Worm (Caenorhabditis elegans): ENCODE results near the gene Y71H2AM.25.
A peak's percentile ranks its signal among the peaks of the same experiment; 100 is the strongest.

Y71H2AM.25 gene

ce11 chrIII:2801800-2802515, at the start of gene Y71H2AM.25, which contains the start of gene twk-45:
Gene Y71H2AM.25, plus strand, starts transcription at chrIII:2802465.
Gene twk-45, minus strand, starts transcription at chrIII:2801900.
- TF ChIP-seq flt-1 (GFP tag; IDR thresholded peaks at IDR 0.05): no peak
- TF ChIP-seq B0310.2 (tag; optimal IDR thresholded peaks at IDR 0.05): no peak
- TF ChIP-seq aly-1 (tag; optimal IDR thresholded peaks at IDR 0.05): no peak

DNA sequence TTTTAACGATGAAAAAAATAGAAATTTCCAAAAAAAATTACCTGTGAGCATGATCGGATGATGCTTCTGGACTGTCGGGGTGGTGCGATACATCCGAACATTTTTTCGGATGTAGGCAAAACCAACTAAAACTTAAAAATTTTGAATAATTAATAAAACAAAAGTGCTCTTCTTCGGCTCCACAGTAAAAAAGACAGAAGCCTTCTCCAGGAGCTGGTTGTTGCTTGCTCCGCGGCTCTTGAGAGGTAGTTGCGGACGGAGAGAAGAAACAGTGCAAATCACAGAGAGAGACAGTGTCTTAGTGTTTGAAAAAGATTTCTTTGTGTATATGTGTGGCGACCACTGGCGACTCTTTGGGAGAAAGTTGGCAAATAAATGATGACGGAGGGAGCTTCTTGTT, 46.0 kb upstream of the Y71H2AM.25 start, which contains the start of gene gldi-9:
TSS of gene gldi-9 (minus strand) at position 101 of the 400 bp plus-strand sequence.
- TF ChIP-seq scrt-1 (GFP tag; IDR thresholded peaks at IDR 0.05) (no peak), ceh-36 (tag; optimal IDR thresholded peaks at IDR 0.05) (no peak), ama-1 (optimal IDR thresholded peaks at IDR 0.05) (no peak), hmbx-1 (tag; optimal IDR thresholded peaks at IDR 0.05) (no peak), B0310.2 (tag; optimal IDR thresholded peaks at IDR 0.05) (no peak), F13C5.2 (tag; optimal IDR thresholded peaks at IDR 0.05) (no peak), tbx-37 (GFP tag; conservative IDR thresholded peaks at IDR 0.05) (no peak), ets-7 (tag; optimal IDR thresholded peaks at IDR 0.05) (no peak), pes-1 (GFP tag; IDR thresholded peaks at IDR 0.05) (no peak), tbx-11 (GFP tag; IDR thresholded peaks at IDR 0.05) (no peak), sea-1 (GFP tag; conservative IDR thresholded peaks at IDR 0.05) (no peak), aly-1 (tag; optimal IDR thresholded peaks at IDR 0.05) (no peak), hnd-1 (tag; optimal IDR thresholded peaks at IDR 0.05) (no peak), ceh-13 (GFP tag; optimal IDR thresholded peaks at IDR 0.05) (no peak), flt-1 (GFP tag; IDR thresholded peaks at IDR 0.05) (no peak), tra-4 (tag; optimal IDR thresholded peaks at IDR 0.05) (no peak), hmg-4 (GFP tag; optimal IDR thresholded peaks at IDR 0.05) (no peak)

ce11 chrIII:2757478-2757877, 44.8 kb upstream of the Y71H2AM.25 start:
- TF ChIP-seq ceh-36 (tag; optimal IDR thresholded peaks at IDR 0.05) (peak; percentile 91), hnd-1 (tag; optimal IDR thresholded peaks at IDR 0.05) (no peak)

DNA sequence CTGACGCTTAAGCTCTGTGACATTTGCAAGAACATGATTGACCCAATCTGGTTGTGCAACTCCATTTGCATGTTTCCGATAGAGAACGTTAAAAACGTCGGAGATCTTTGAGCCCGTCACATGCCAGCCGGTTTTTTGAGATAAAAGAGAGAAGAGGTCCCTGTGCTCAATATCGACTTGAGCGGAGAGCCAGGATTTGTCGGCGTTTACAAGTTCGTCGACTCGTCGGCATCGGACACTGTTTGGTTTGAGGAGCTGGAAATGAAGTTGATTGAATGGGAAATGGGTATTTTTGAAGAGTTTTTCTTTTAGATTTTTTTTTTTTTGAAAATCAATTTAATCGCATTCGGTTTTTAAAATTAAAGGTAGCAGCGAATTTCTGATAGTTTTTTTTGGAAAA, 44.2 kb upstream of the Y71H2AM.25 start:
- TF ChIP-seq ets-7 (tag; optimal IDR thresholded peaks at IDR 0.05) (no peak), B0310.2 (tag; optimal IDR thresholded peaks at IDR 0.05) (no peak), aly-1 (tag; optimal IDR thresholded peaks at IDR 0.05) (no peak), ceh-13 (GFP tag; optimal IDR thresholded peaks at IDR 0.05) (no peak), hmbx-1 (tag; optimal IDR thresholded peaks at IDR 0.05) (no peak), scrt-1 (GFP tag; IDR thresholded peaks at IDR 0.05) (no peak)

ce11 chrIII:2759308-2759707, 43.0 kb upstream of the Y71H2AM.25 start:
- no peak for TF ChIP-seq sea-1 (GFP tag; conservative IDR thresholded peaks at IDR 0.05)
- no peak for TF ChIP-seq hmg-4 (GFP tag; optimal IDR thresholded peaks at IDR 0.05)
- TF ChIP-seq ceh-13 (GFP tag; optimal IDR thresholded peaks at IDR 0.05): no peak
- TF ChIP-seq tbx-11 (GFP tag; IDR thresholded peaks at IDR 0.05): no peak
- TF ChIP-seq B0310.2 (tag; optimal IDR thresholded peaks at IDR 0.05): no peak
- no peak for TF ChIP-seq ceh-36 (tag; optimal IDR thresholded peaks at IDR 0.05)
- TF ChIP-seq flt-1 (GFP tag; IDR thresholded peaks at IDR 0.05): no peak

DNA sequence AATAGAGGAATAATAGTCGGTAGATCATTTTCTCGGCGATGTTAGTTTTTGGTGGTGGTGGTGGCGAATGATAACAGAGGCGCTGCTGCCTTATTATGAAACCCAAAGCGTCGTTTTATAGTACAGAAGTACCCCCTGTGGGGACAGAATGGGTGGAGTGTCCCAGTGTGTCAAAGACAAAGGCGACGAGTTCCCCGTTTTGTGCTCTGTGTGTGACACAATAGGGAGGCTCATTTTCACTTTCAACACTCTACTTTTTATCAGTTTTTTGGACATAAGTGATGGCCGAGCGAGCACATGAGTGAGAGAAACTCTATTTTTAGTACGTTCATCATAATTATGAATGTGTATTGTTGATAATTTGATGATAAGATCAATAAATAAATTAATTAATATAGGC, 41.5 kb upstream of the Y71H2AM.25 start, which contains the start of gene pho-9:
TSS of gene pho-9 (minus strand) at position 91 of the 400 bp plus-strand sequence.
- TF ChIP-seq tbx-11 (GFP tag; IDR thresholded peaks at IDR 0.05) (no peak), tbx-37 (GFP tag; conservative IDR thresholded peaks at IDR 0.05) (no peak), hmg-4 (GFP tag; optimal IDR thresholded peaks at IDR 0.05) (no peak), aly-1 (tag; optimal IDR thresholded peaks at IDR 0.05) (no peak), tra-4 (tag; optimal IDR thresholded peaks at IDR 0.05) (no peak), sea-1 (GFP tag; conservative IDR thresholded peaks at IDR 0.05) (no peak), B0310.2 (tag; optimal IDR thresholded peaks at IDR 0.05) (no peak), hmbx-1 (tag; optimal IDR thresholded peaks at IDR 0.05) (no peak), ceh-36 (tag; optimal IDR thresholded peaks at IDR 0.05) (no peak)

DNA sequence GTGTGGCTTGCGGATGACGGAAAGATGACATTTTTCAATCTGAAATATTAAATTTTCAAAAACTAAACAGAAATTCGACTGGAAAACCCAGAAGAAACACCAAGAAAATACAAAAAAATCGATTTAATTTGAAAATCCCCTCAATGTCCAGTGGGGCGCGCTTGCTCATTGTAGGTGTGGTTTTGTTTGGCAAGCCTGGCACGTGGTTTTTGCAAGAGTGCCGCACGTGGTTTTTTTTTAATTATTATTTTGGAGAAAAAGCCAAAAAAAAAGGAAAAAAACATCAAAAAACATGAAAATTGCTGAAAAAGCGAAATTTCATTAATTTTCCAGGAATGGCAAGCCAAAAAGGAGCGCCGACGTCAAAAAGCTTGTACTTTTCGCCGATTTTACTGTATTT, 33.6 kb upstream of the Y71H2AM.25 start, which contains the start of gene swsn-3:
TSS of gene swsn-3 (minus strand) at position 45 of the 400 bp plus-strand sequence.
- TF ChIP-seq F13C5.2 (tag; optimal IDR thresholded peaks at IDR 0.05): peak; percentile 96
- TF ChIP-seq tra-4 (tag; optimal IDR thresholded peaks at IDR 0.05): peak; percentile 55
- TF ChIP-seq B0310.2 (tag; optimal IDR thresholded peaks at IDR 0.05): peak; percentile 61
- peak; percentile 80 for TF ChIP-seq aly-1 (tag; optimal IDR thresholded peaks at IDR 0.05)
- peak; percentile 75 for TF ChIP-seq ceh-36 (tag; optimal IDR thresholded peaks at IDR 0.05)
- peak; percentile 70 for TF ChIP-seq ceh-13 (GFP tag; optimal IDR thresholded peaks at IDR 0.05)
- peak; percentile 86 for TF ChIP-seq sea-1 (GFP tag; conservative IDR thresholded peaks at IDR 0.05)
- TF ChIP-seq flt-1 (GFP tag; IDR thresholded peaks at IDR 0.05): peak; percentile 73; the same call in 1 of the 2 replicates
- TF ChIP-seq hmg-4 (GFP tag; optimal IDR thresholded peaks at IDR 0.05): peak; percentile 79
- TF ChIP-seq hmbx-1 (tag; optimal IDR thresholded peaks at IDR 0.05): peak; percentile 44
- TF ChIP-seq ets-7 (tag; optimal IDR thresholded peaks at IDR 0.05): peak; percentile 58
- peak; percentile 81 for TF ChIP-seq tbx-11 (GFP tag; IDR thresholded peaks at IDR 0.05)
- TF ChIP-seq ama-1 (optimal IDR thresholded peaks at IDR 0.05): no peak
- peak; percentile 84 for TF ChIP-seq scrt-1 (GFP tag; IDR thresholded peaks at IDR 0.05)
- peak; percentile 79 for TF ChIP-seq tbx-37 (GFP tag; conservative IDR thresholded peaks at IDR 0.05)
- TF ChIP-seq hnd-1 (tag; optimal IDR thresholded peaks at IDR 0.05): peak; percentile 68
- peak; percentile 87 for TF ChIP-seq pes-1 (GFP tag; IDR thresholded peaks at IDR 0.05)

DNA sequence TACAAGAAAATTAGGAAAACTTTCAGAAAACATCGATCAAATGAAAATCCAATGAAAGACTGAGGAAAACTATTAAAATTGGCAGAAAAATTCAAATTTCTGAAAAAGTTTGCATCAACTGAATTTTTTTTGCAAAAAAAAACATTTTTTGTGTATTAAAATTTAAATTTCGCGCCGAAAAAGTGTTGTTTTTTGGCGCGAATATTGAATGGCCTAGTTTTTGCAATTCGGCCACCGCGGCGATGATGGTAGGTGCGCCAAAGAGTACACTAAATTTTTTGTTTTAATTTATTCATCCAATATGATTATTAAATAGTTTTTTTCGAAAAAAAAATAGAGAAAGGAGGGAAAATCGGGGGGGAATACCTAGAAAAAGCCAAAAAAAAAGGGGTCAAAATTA, 33.2 kb upstream of the Y71H2AM.25 start:
- TF ChIP-seq tbx-37 (GFP tag; conservative IDR thresholded peaks at IDR 0.05): no peak
- TF ChIP-seq tbx-11 (GFP tag; IDR thresholded peaks at IDR 0.05): no peak
- no peak for TF ChIP-seq ceh-36 (tag; optimal IDR thresholded peaks at IDR 0.05)
- TF ChIP-seq tra-4 (tag; optimal IDR thresholded peaks at IDR 0.05): no peak
- TF ChIP-seq ama-1 (optimal IDR thresholded peaks at IDR 0.05): no peak
- no peak for TF ChIP-seq sea-1 (GFP tag; conservative IDR thresholded peaks at IDR 0.05)
- TF ChIP-seq ceh-13 (GFP tag; optimal IDR thresholded peaks at IDR 0.05): no peak
- no peak for TF ChIP-seq scrt-1 (GFP tag; IDR thresholded peaks at IDR 0.05)
- TF ChIP-seq flt-1 (GFP tag; IDR thresholded peaks at IDR 0.05): no peak
- no peak for TF ChIP-seq ets-7 (tag; optimal IDR thresholded peaks at IDR 0.05)
- TF ChIP-seq hnd-1 (tag; optimal IDR thresholded peaks at IDR 0.05): no peak
- no peak for TF ChIP-seq F13C5.2 (tag; optimal IDR thresholded peaks at IDR 0.05)
- TF ChIP-seq aly-1 (tag; optimal IDR thresholded peaks at IDR 0.05): no peak
- TF ChIP-seq hmg-4 (GFP tag; optimal IDR thresholded peaks at IDR 0.05): no peak

All from whole organism, early embryonic.